Worm (Caenorhabditis elegans): ENCODE results near the gene C01G12.7.

DNA sequence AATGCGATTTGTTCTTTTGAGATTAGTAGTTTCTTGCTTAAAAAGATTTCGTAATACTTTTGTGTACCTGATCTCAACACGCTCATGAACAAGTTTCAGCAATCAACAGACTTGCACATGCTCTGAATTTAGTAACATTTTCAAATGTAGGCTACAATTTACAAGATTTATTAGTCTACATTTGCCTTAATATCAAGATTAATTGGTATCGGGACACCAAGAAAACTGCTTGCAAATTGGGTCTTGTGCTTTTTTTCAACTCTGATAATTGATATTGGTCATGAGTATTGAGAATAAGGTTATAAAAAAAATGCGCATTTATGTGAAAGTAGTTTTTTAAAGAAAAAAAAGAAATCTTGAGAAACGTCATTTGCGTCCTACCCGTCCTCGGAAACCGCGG is 936 bp upstream of the C01G12.7 start:
- TF ChIP-seq pqm-1 (tag; optimal IDR thresholded peaks at IDR 0.05) (no peak), ama-1 (optimal IDR thresholded peaks at IDR 0.05) (no peak), hlh-8 (tag; optimal IDR thresholded peaks at IDR 0.05) (no peak), ceh-45 (GFP tag; IDR thresholded peaks at IDR 0.05) (no peak), unc-86 (tag; optimal IDR thresholded peaks at IDR 0.05) (no peak), nfya-1 (tag; optimal IDR thresholded peaks at IDR 0.05) (no peak), hlh-15 (tag; optimal IDR thresholded peaks at IDR 0.05) (no peak), lim-6 (tag; optimal IDR thresholded peaks at IDR 0.05) (no peak)
